Worm (Caenorhabditis elegans) whole organism, L4 larva: ENCODE results near the gene ncr-1.
A peak's percentile ranks its signal among the peaks of the same experiment; 100 is the strongest.

Experiments
- F10B5.3 ChIP-seq: sonication (generic microtip); optimal IDR thresholded peaks from 2 replicates; lab custom pipeline; 2016; ENCODE audit warnings: mild to moderate bottlenecking, missing genetic modification characterization, missing compliant biosample characterization
- Y75B8A.6 ChIP-seq: fragments of 200-800 bp; sonication (Bioruptor generic); IDR thresholded peaks from 2 replicates; pipeline ENCODE4 v1.3.6; 2022; ENCODE audit warnings: missing genetic modification reagents, missing genetic modification characterization, missing compliant biosample characterization
- aha-1 ChIP-seq: fragments of 150-350 bp; peaks from one replicate; lab custom pipeline; 2014; ENCODE audit warnings: missing biosample characterization, missing genetic modification characterization
- ama-1 ChIP-seq: fragments of 150-350 bp; optimal IDR thresholded peaks from 2 replicates; lab custom pipeline; 2014; ENCODE audit warnings: inconsistent platforms, mixed read lengths
- ceh-20 ChIP-seq: fragments of 200-800 bp; sonication (Bioruptor generic); IDR thresholded peaks from 2 replicates; pipeline ENCODE4 v1.3.6; 2022; ENCODE audit warnings: missing genetic modification reagents, missing genetic modification characterization, missing compliant biosample characterization
- ceh-62 ChIP-seq: sonication (generic microtip); optimal IDR thresholded peaks from 2 replicates; lab custom pipeline; 2017; ENCODE audit warnings: missing biosample characterization, missing genetic modification characterization
- ceh-82 ChIP-seq: sonication (generic microtip); optimal IDR thresholded peaks from 2 replicates; lab custom pipeline; 2017; ENCODE audit warnings: missing biosample characterization, missing genetic modification characterization
- cey-2 ChIP-seq: sonication (generic microtip); optimal IDR thresholded peaks from 3 replicates; lab custom pipeline; 2017; ENCODE audit warnings: missing genetic modification characterization, mild to moderate bottlenecking, missing compliant biosample characterization, antibody characterized with exemption, borderline replicate concordance; ENCODE audit not compliant: insufficient read depth
- ctbp-1 ChIP-seq: fragments of 200-800 bp; sonication (Bioruptor generic); IDR thresholded peaks from 2 replicates; pipeline ENCODE4 v1.3.6; 2022; ENCODE audit warnings: missing genetic modification reagents, missing genetic modification characterization, missing compliant biosample characterization
- daf-16 ChIP-seq, 3 experiments: sonication (generic microtip); optimal IDR thresholded peaks; 2 replicates each; lab custom pipeline; 2016 to 2017; ENCODE audit warnings: missing genetic modification characterization in 3 of 3, missing genetic modification reagents in 3 of 3, mild to moderate bottlenecking in 2 of 3, missing compliant biosample characterization in 2 of 3, missing biosample characterization in 1 of 3, moderate library complexity in 1 of 3
- dmd-6 ChIP-seq: fragments of 200-800 bp; sonication (Bioruptor generic); IDR thresholded peaks from 2 replicates; pipeline ENCODE4 v1.3.6; 2022; ENCODE audit warnings: missing genetic modification reagents, missing genetic modification characterization, missing compliant biosample characterization
- dmd-8 ChIP-seq: fragments of 200-800 bp; sonication (Bioruptor generic); IDR thresholded peaks from 2 replicates; pipeline ENCODE4 v1.3.6; 2022; ENCODE audit warnings: missing genetic modification characterization, missing compliant biosample characterization
- duxl-1 ChIP-seq: sonication (generic microtip); optimal IDR thresholded peaks from 2 replicates; lab custom pipeline; 2016; ENCODE audit warnings: mild to moderate bottlenecking, missing genetic modification characterization, moderate library complexity, missing compliant biosample characterization; ENCODE audit not compliant: poor library complexity
- dve-1 ChIP-seq: sonication (generic microtip); optimal IDR thresholded peaks from 2 replicates; lab custom pipeline; 2017; ENCODE audit warnings: antibody characterized with exemption, mild to moderate bottlenecking, missing genetic modification characterization, missing compliant biosample characterization; ENCODE audit not compliant: insufficient read depth
- fos-1 ChIP-seq: fragments of 150-350 bp; optimal IDR thresholded peaks from 2 replicates; lab custom pipeline; 2014; ENCODE audit warnings: missing biosample characterization, missing genetic modification characterization
- gei-8 ChIP-seq: fragments of 200-800 bp; sonication (Bioruptor generic); optimal IDR thresholded peaks from 2 replicates; lab custom pipeline; 2018; ENCODE audit warnings: mild to moderate bottlenecking, missing genetic modification characterization, missing compliant biosample characterization
- hlh-11 ChIP-seq: fragments of 200-800 bp; sonication (Bioruptor generic); optimal IDR thresholded peaks from 2 replicates; lab custom pipeline; 2018; ENCODE audit warnings: mild to moderate bottlenecking, missing genetic modification characterization, missing compliant biosample characterization
- hlh-30 ChIP-seq: sonication (generic microtip); optimal IDR thresholded peaks from 2 replicates; lab custom pipeline; 2017; ENCODE audit warnings: antibody characterized with exemption, mild to moderate bottlenecking, missing genetic modification characterization, missing compliant biosample characterization; ENCODE audit not compliant: insufficient read depth
- jun-1 ChIP-seq: fragments of 150-350 bp; optimal IDR thresholded peaks from 2 replicates; lab custom pipeline; 2014; ENCODE audit warnings: missing biosample characterization, missing genetic modification reagents, missing genetic modification characterization
- lin-15B ChIP-seq: fragments of 150-350 bp; sonication (generic microtip); optimal IDR thresholded peaks from 3 replicates; lab custom pipeline; 2014; ENCODE audit warnings: missing biosample characterization, missing genetic modification characterization
- lin-39 ChIP-seq: fragments of 150-350 bp; optimal IDR thresholded peaks from 2 replicates; lab custom pipeline; 2014; ENCODE audit warnings: missing biosample characterization, missing genetic modification reagents, missing genetic modification characterization
- lsy-2 ChIP-seq, 2 experiments: fragments of 150-350 bp in 1 of 2; sonication (generic microtip) in 1 of 2; optimal IDR thresholded peaks; 2 replicates each; lab custom pipeline; 2014 to 2017; ENCODE audit warnings: missing biosample characterization in 2 of 2, missing genetic modification characterization in 2 of 2
- madf-5 ChIP-seq, 2 experiments: fragments of 200-800 bp; sonication (Bioruptor generic); IDR thresholded peaks; 2 replicates each; pipeline ENCODE4 v1.3.6; 2022; ENCODE audit warnings: missing compliant biosample characterization in 2 of 2, missing genetic modification characterization in 2 of 2
- mdl-1 ChIP-seq, 2 experiments: fragments of 150-350 bp in 1 of 2; sonication (generic microtip) in 1 of 2; optimal IDR thresholded peaks; 2 replicates each; lab custom pipeline; 2014 to 2017; ENCODE audit warnings: missing biosample characterization in 2 of 2, missing genetic modification characterization in 2 of 2
- mdt-29 ChIP-seq: fragments of 200-800 bp; sonication (Bioruptor generic); IDR thresholded peaks from 2 replicates; pipeline ENCODE4 v1.3.6; 2022; ENCODE audit warnings: missing genetic modification reagents, missing genetic modification characterization, missing compliant biosample characterization
- mes-2 ChIP-seq: sonication (generic microtip); optimal IDR thresholded peaks from 2 replicates; lab custom pipeline; 2016; ENCODE audit warnings: missing genotype, mild to moderate bottlenecking, missing genetic modification characterization, missing compliant biosample characterization; ENCODE audit not compliant: poor library complexity, severe bottlenecking
- mxl-2 ChIP-seq: fragments of 200-800 bp; sonication (Bioruptor generic); conservative IDR thresholded peaks from 2 replicates; pipeline ENCODE4 v1.3.6; 2022; ENCODE audit warnings: missing genetic modification reagents, missing genetic modification characterization, missing compliant biosample characterization
- mxl-3 ChIP-seq: fragments of 200-800 bp; sonication (Bioruptor generic); optimal IDR thresholded peaks from 2 replicates; lab custom pipeline; 2018; ENCODE audit warnings: mild to moderate bottlenecking, missing genetic modification characterization, missing compliant biosample characterization
- nhr-11 ChIP-seq: fragments of 150-350 bp; optimal IDR thresholded peaks from 2 replicates; lab custom pipeline; 2014; ENCODE audit warnings: missing biosample characterization, missing genetic modification characterization
- nhr-25 ChIP-seq: sonication (generic microtip); optimal IDR thresholded peaks from 2 replicates; lab custom pipeline; 2017; ENCODE audit warnings: missing genetic modification characterization, mild to moderate bottlenecking, missing compliant biosample characterization, antibody characterized with exemption, moderate library complexity, borderline replicate concordance; ENCODE audit not compliant: insufficient read depth
- nhr-28 ChIP-seq: fragments of 150-350 bp; optimal IDR thresholded peaks from 2 replicates; lab custom pipeline; 2014; ENCODE audit warnings: missing biosample characterization, missing genetic modification characterization
- nhr-41 ChIP-seq: fragments of 200-800 bp; sonication (Bioruptor generic); IDR thresholded peaks from 2 replicates; pipeline ENCODE4 v1.3.6; 2022; ENCODE audit warnings: missing genetic modification reagents, missing genetic modification characterization, missing compliant biosample characterization
- nhr-48 ChIP-seq: sonication (generic microtip); optimal IDR thresholded peaks from 2 replicates; lab custom pipeline; 2016; ENCODE audit warnings: mild to moderate bottlenecking, missing genetic modification characterization, missing compliant biosample characterization
- nhr-6 ChIP-seq: fragments of 150-350 bp; optimal IDR thresholded peaks from 2 replicates; lab custom pipeline; 2014; ENCODE audit warnings: missing biosample characterization, missing genetic modification characterization
- nhr-77 ChIP-seq: fragments of 150-350 bp; optimal IDR thresholded peaks from 2 replicates; lab custom pipeline; 2014; ENCODE audit warnings: missing biosample characterization, missing genetic modification characterization
- php-3 ChIP-seq: fragments of 200-800 bp; sonication (Bioruptor generic); IDR thresholded peaks from 2 replicates; pipeline ENCODE4 v1.3.6; 2022; ENCODE audit warnings: missing genetic modification reagents, missing genetic modification characterization, missing compliant biosample characterization
- pqm-1 ChIP-seq: sonication (generic microtip); optimal IDR thresholded peaks from 2 replicates; lab custom pipeline; 2017; ENCODE audit warnings: missing biosample characterization, missing genetic modification characterization
- saeg-2 ChIP-seq: fragments of 200-800 bp; sonication (Bioruptor generic); IDR thresholded peaks from 2 replicates; pipeline ENCODE4 v1.3.6; 2022; ENCODE audit warnings: missing genetic modification reagents, missing genetic modification characterization, missing compliant biosample characterization
- spr-1 ChIP-seq: sonication (generic microtip); optimal IDR thresholded peaks from 2 replicates; lab custom pipeline; 2016; ENCODE audit warnings: mild to moderate bottlenecking, missing genetic modification characterization, missing compliant biosample characterization
- spr-3 ChIP-seq: fragments of 200-800 bp; sonication (Bioruptor generic); optimal IDR thresholded peaks from 2 replicates; lab custom pipeline; 2018; ENCODE audit warnings: mild to moderate bottlenecking, missing genetic modification characterization, missing compliant biosample characterization
- tra-1 ChIP-seq: fragments of 200-800 bp; sonication (Bioruptor generic); IDR thresholded peaks from 2 replicates; pipeline ENCODE4 v1.3.6; 2022; ENCODE audit warnings: missing genetic modification reagents, missing genetic modification characterization, missing compliant biosample characterization
- unc-62 ChIP-seq, 3 experiments: fragments of 150-350 bp in 1 of 3; sonication (generic microtip); optimal IDR thresholded peaks in 2 of 3; peaks in 1 of 3; 1 replicate in 1 of 3; 2 replicates in 2 of 3; lab custom pipeline; 2014 to 2017; ENCODE audit warnings: missing biosample characterization in 3 of 3, missing genetic modification characterization in 3 of 3, missing genetic modification reagents in 3 of 3, missing genotype in 1 of 3
- zfp-2 ChIP-seq: sonication (generic microtip); optimal IDR thresholded peaks from 2 replicates; lab custom pipeline; 2016; ENCODE audit warnings: mild to moderate bottlenecking, missing genetic modification characterization, missing compliant biosample characterization

ncr-1 gene

ce11 chrX:4530426-4531044 is 41.9 kb upstream of the ncr-1 start:
- no peak for TF ChIP-seq dmd-8 (GFP tag; lab: Robert Waterston, UW)
- no peak for TF ChIP-seq jun-1 (tag; lab: Kevin White, UChicago)
- peak; percentile 24 for TF ChIP-seq nhr-48
- no peak for TF ChIP-seq ctbp-1 (GFP tag; lab: Robert Waterston, UW)
- no peak for TF ChIP-seq lin-15B (tag; lab: Kevin White, UChicago)
- no peak for TF ChIP-seq daf-16 (GFP tag; optimal IDR thresholded peaks at IDR 0.05; lab: Kevin White, UChicago)
- TF ChIP-seq daf-16 (tag; optimal IDR thresholded peaks at IDR 0.05; lab: Kevin White, UChicago), result peak; percentile 43
- 0 out of 2 replicates have a peak, but pooled peaks have one; percentile 42 for TF ChIP-seq php-3 (GFP tag; lab: Robert Waterston, UW)
- no peak for TF ChIP-seq spr-1 (tag; lab: Kevin White, UChicago)
- no peak for TF ChIP-seq ceh-82 (tag; lab: Kevin White, UChicago)
- TF ChIP-seq dmd-6 (GFP tag; lab: Robert Waterston, UW), result peak; percentile 84
- peak in 1 of 2 experiments; percentile 20 for TF ChIP-seq lsy-2 (tag; optimal IDR thresholded peaks at IDR 0.05; lab: Kevin White, UChicago)
- TF ChIP-seq Y75B8A.6 (GFP tag; lab: Robert Waterston, UW), result no peak
- TF ChIP-seq pqm-1 (tag; lab: Kevin White, UChicago), result peak; percentile 78
- TF ChIP-seq mdt-29 (GFP tag; lab: Robert Waterston, UW), result no peak
- 0 out of 2 replicates have a peak, but pooled peaks have one; percentile 5 for TF ChIP-seq tra-1 (GFP tag; lab: Robert Waterston, UW)
- TF ChIP-seq nhr-41 (GFP tag; lab: Robert Waterston, UW), result no peak
- no peak for TF ChIP-seq saeg-2 (GFP tag; lab: Robert Waterston, UW)
- peak; percentile 71; the same call in 1 of the 2 replicates for TF ChIP-seq mxl-2 (GFP tag; lab: Robert Waterston, UW)
- TF ChIP-seq unc-62 (GFP tag; optimal IDR thresholded peaks at IDR 0.05 in 1 of 2; lab: Kevin White, UChicago), result peak in 1 of 2 experiments; percentile 57
- no peak for TF ChIP-seq unc-62 (tag; optimal IDR thresholded peaks at IDR 0.05; lab: Kevin White, UChicago)
- TF ChIP-seq hlh-11 (tag; lab: Kevin White, UChicago), result peak; percentile 59
- TF ChIP-seq fos-1 (tag; lab: Kevin White, UChicago), result no peak
- TF ChIP-seq nhr-77, result peak; percentile 51
- no peak for TF ChIP-seq lin-39 (tag; lab: Kevin White, UChicago)
- TF ChIP-seq aha-1 (tag; lab: Kevin White, UChicago), result peak; percentile 75
- peak in 1 of 2 experiments; percentile 65 for TF ChIP-seq mdl-1 (tag; optimal IDR thresholded peaks at IDR 0.05; lab: Kevin White, UChicago)
- TF ChIP-seq dve-1, result peak; percentile 71
- TF ChIP-seq ceh-20 (GFP tag; lab: Robert Waterston, UW), result 0 out of 2 replicates have a peak, but pooled peaks have one; percentile 9
- TF ChIP-seq nhr-28 (tag; lab: Kevin White, UChicago), result peak; percentile 75
- no peak for TF ChIP-seq madf-5 (GFP tag; IDR thresholded peaks at IDR 0.05; lab: Robert Waterston, UW)
- no peak for TF ChIP-seq cey-2 (tag; lab: Kevin White, UChicago)
- peak; percentile 50 for TF ChIP-seq hlh-30 (tag; lab: Kevin White, UChicago)
- no peak for TF ChIP-seq duxl-1 (tag; lab: Kevin White, UChicago)

DNA sequence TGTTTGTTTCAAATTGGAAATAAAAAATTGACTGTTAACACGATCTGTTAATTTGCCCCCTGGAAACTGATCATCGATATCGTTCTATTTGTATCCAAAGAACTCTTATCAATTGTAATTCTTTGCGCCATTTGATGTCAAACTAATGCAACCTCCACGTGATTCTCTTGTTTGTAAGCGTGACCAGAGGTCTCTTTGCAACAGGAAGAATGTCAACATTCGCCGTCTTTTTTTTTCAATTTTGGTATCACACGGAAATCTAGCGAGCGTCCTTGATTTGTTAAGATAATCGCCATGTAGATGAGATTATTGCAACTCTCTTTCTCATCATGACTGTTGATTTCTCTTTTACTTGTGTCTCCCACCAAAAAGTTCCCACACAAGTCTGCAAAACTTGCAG is 40.2 kb upstream of the ncr-1 start:
- peak; percentile 69 for TF ChIP-seq nhr-11 (tag; lab: Kevin White, UChicago)
- TF ChIP-seq nhr-6, result no peak
- TF ChIP-seq gei-8 (GFP tag; lab: Kevin White, UChicago), result peak; percentile 13
- TF ChIP-seq tra-1 (GFP tag; lab: Robert Waterston, UW), result peak; percentile 56; the same call in 1 of the 2 replicates
- TF ChIP-seq unc-62 (GFP tag; optimal IDR thresholded peaks at IDR 0.05 in 1 of 2; lab: Kevin White, UChicago), result peak; percentile 29 to 91
- no peak for TF ChIP-seq unc-62 (tag; optimal IDR thresholded peaks at IDR 0.05; lab: Kevin White, UChicago)
- TF ChIP-seq ceh-62 (tag; lab: Kevin White, UChicago), result no peak
- peak; percentile 89 for TF ChIP-seq nhr-28 (tag; lab: Kevin White, UChicago)
- TF ChIP-seq mes-2 (tag; lab: Kevin White, UChicago), result peak; percentile 51
- no peak for TF ChIP-seq daf-16 (GFP tag; optimal IDR thresholded peaks at IDR 0.05; lab: Kevin White, UChicago)
- peak; percentile 67 for TF ChIP-seq daf-16 (tag; optimal IDR thresholded peaks at IDR 0.05; lab: Kevin White, UChicago)
- peak; percentile 23 to 84 for TF ChIP-seq mdl-1 (tag; optimal IDR thresholded peaks at IDR 0.05; lab: Kevin White, UChicago)
- peak in 1 of 2 experiments; percentile 58 for TF ChIP-seq lsy-2 (tag; optimal IDR thresholded peaks at IDR 0.05; lab: Kevin White, UChicago)
- TF ChIP-seq F10B5.3 (tag; lab: Kevin White, UChicago), result no peak
- TF ChIP-seq mdt-29 (GFP tag; lab: Robert Waterston, UW), result no peak
- TF ChIP-seq spr-3, result no peak
- peak; percentile 66 for TF ChIP-seq dve-1
- TF ChIP-seq zfp-2 (tag; lab: Kevin White, UChicago), result no peak
- no peak for TF ChIP-seq ama-1 (lab: Kevin White, UChicago)
- peak; percentile 92 for TF ChIP-seq dmd-6 (GFP tag; lab: Robert Waterston, UW)
- TF ChIP-seq mxl-3, result peak; percentile 91
- TF ChIP-seq nhr-77, result peak; percentile 56
- TF ChIP-seq hlh-11 (tag; lab: Kevin White, UChicago), result peak; percentile 85
- peak; percentile 62 for TF ChIP-seq nhr-25 (tag; lab: Kevin White, UChicago)
- TF ChIP-seq saeg-2 (GFP tag; lab: Robert Waterston, UW), result 0 out of 2 replicates have a peak, but pooled peaks have one; percentile 61
- TF ChIP-seq hlh-30 (tag; lab: Kevin White, UChicago), result peak; percentile 92
- TF ChIP-seq nhr-48, result peak; percentile 78
- peak; percentile 96 for TF ChIP-seq aha-1 (tag; lab: Kevin White, UChicago)
